Fruit fly (Drosophila melanogaster): ENCODE data around the gene CG7099.

The CG7099 gene

DNA sequence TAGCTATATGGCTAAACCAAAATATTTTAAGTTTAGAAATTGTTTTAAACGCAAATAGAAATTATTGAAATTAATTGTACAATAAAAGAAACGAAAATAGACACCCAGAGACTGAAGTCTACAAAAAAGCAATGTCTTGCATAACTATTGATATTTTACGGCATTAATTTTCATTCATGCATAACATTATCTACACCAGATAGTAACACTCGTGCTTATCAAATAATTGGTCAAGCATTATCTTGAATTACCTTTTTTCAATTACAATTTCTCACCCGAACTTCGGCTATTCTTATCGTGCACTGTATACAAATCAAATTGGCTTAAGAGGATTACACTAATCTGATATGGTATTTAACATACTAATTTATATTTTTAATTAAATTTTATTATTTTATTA lies 11.3 kb upstream of the CG7099 start:
- TF ChIP-seq CG12605 (GFP tag; IDR thresholded peaks at IDR 0.05) (no peak), CG4496 (GFP tag; IDR thresholded peaks at IDR 0.05) (no peak), CG8301 (tag; optimal IDR thresholded peaks at IDR 0.05) (no peak), CG10348 (GFP tag; IDR thresholded peaks at IDR 0.05) (no peak), CG9948 (tag; optimal IDR thresholded peaks at IDR 0.05) (no peak), rn (GFP tag; IDR thresholded peaks at IDR 0.05) (no peak), EcR (GFP tag; optimal IDR thresholded peaks at IDR 0.05) (no peak), CG8159 (tag; optimal IDR thresholded peaks at IDR 0.05) (no peak), CG17806 (tag; optimal IDR thresholded peaks at IDR 0.05) (no peak), Pif1B (GFP tag; optimal IDR thresholded peaks at IDR 0.05) (no peak), CG13204 (GFP tag; optimal IDR thresholded peaks at IDR 0.05) (no peak), gl (tag; optimal IDR thresholded peaks at IDR 0.05) (no peak), CG32121 (GFP tag; IDR thresholded peaks at IDR 0.05) (no peak), fd96Ca (GFP tag; IDR thresholded peaks at IDR 0.05) (no peak), CG14655 (GFP tag; optimal IDR thresholded peaks at IDR 0.05) (no peak), Snoo (tag; optimal IDR thresholded peaks at IDR 0.05) (no peak), Pif1A (GFP tag; optimal IDR thresholded peaks at IDR 0.05) (no peak), Ets98B (GFP tag; IDR thresholded peaks at IDR 0.05) (no peak), D1 (tag; optimal IDR thresholded peaks at IDR 0.05) (no peak), CG15710 (tag; optimal IDR thresholded peaks at IDR 0.05) (no peak)

DNA sequence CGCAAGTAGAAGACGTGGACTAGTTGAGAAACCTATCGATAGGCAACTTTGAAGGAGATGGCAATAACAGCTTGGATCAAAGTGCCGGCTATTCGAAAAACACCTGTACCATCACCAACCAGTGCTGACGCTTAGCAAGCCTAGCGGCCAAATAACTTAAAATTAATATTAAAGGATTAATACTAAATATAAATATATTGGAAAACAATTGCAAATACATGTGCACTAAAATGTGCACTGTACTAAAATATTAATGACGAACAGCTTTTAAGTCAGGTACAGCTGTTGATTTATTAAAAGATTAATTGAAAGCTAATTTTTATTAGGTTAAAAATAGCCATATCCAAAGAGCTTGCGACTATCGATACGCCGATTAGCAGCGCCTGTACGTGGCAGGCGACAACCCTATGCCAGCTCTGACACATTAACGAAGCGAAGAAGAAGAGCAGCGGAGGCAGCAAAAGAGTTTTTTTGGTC lies 8.8 kb upstream of the CG7099 start, which contains the start of the genes CG9302 and beta'COP:
Gene CG9302 (minus strand): TSS at position 51 of the 477 bp plus-strand sequence.
Gene beta'COP (plus strand): TSS at position 415 of the 477 bp plus-strand sequence.
- TF ChIP-seq CG10348 (GFP tag; IDR thresholded peaks at IDR 0.05): 0 out of 2 replicates have a peak, but pooled peaks have one; percentile 22
- TF ChIP-seq fd96Ca (GFP tag; IDR thresholded peaks at IDR 0.05): 0 out of 3 replicates have a peak, but pooled peaks have one; percentile 43
- TF ChIP-seq EcR (GFP tag; optimal IDR thresholded peaks at IDR 0.05): no peak
- TF ChIP-seq CG8159 (tag; optimal IDR thresholded peaks at IDR 0.05): no peak
- TF ChIP-seq CG4496 (GFP tag; IDR thresholded peaks at IDR 0.05): no peak
- TF ChIP-seq CG17806 (tag; optimal IDR thresholded peaks at IDR 0.05): peak; percentile 38
- peak; percentile 58 for TF ChIP-seq CG9948 (tag; optimal IDR thresholded peaks at IDR 0.05)
- TF ChIP-seq Snoo (tag; optimal IDR thresholded peaks at IDR 0.05): peak; percentile 57
- TF ChIP-seq Ets98B (GFP tag; IDR thresholded peaks at IDR 0.05): peak; percentile 34; the same call in 1 of the 2 replicates
- no peak for TF ChIP-seq D1 (tag; optimal IDR thresholded peaks at IDR 0.05)
- TF ChIP-seq CG15710 (tag; optimal IDR thresholded peaks at IDR 0.05): peak; percentile 86
- no peak for TF ChIP-seq CG34367 (tag; optimal IDR thresholded peaks at IDR 0.05)
- no peak for TF ChIP-seq CG12605 (GFP tag; IDR thresholded peaks at IDR 0.05)
- peak; percentile 36; the same call in 1 of the 2 replicates for TF ChIP-seq CG32121 (GFP tag; IDR thresholded peaks at IDR 0.05)
- TF ChIP-seq Pif1A (GFP tag; optimal IDR thresholded peaks at IDR 0.05): no peak
- TF ChIP-seq CG13204 (GFP tag; optimal IDR thresholded peaks at IDR 0.05): no peak

DNA sequence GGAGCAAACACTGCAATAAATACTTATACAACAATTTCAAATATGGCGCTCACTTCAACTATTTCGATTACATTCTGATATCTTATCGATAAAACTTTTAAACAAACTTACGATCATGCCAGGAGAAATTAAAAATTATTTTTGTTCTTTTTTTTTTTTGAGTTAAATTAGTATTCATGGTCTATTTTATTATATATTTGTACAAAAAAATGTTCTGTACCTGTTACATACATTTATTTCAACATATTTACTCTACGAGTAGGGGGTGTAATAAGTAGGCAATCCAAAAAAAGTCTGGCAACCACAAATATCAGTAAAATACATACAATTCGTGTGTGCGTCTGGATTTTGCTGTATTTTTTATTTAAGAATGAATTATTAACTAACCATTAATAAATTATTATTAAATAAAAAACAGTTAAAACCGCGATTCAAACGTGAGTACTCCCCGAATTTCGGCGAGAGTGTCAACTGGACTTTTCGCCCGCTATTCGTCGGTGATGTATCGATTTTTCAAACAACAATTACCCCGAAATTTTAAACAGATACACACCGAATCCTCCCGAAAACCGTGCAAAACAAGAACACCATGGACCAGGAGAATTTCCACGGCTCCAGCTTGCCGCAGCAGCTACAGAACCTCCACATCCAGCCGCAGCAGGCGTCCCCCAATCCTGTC lies 4.9 kb upstream of the CG7099 start, which contains the start of gene loqs:
Gene loqs (plus strand): TSS at position 302 of the 679 bp plus-strand sequence.
- no peak for TF ChIP-seq CG8301 (tag; optimal IDR thresholded peaks at IDR 0.05)

DNA sequence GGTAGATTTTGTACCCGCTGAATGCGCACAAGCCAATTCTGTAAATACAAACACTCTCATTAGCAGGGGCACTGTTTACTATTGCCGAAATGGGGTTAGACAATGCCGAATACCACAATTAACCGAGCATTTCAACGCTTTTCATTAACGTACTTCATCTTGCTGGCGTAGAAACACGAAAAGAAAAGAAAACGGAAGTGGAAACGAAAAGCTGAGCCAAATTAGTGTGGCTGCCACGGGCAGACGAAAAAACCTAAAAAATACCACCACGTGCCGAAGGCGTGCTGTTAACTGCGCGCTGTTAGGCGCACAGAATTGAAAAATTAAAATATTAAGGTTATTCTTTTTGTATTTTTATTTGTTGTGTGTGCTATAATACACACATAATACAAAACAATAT lies 7.5 kb downstream of the CG7099 start, which contains the start of gene RpL24:
Gene RpL24 (minus strand): TSS at position 229 of the 400 bp plus-strand sequence.
- no peak for TF ChIP-seq D1 (tag; optimal IDR thresholded peaks at IDR 0.05)
- peak; percentile 59 for TF ChIP-seq CG8301 (tag; optimal IDR thresholded peaks at IDR 0.05)
- peak; percentile 62; the same call in 1 of the 2 replicates for TF ChIP-seq rn (GFP tag; IDR thresholded peaks at IDR 0.05)
- TF ChIP-seq CG4496 (GFP tag; IDR thresholded peaks at IDR 0.05): peak; percentile 92
- peak; percentile 82 for TF ChIP-seq CG34367 (tag; optimal IDR thresholded peaks at IDR 0.05)
- TF ChIP-seq CG14655 (GFP tag; optimal IDR thresholded peaks at IDR 0.05): no peak
- peak; percentile 95 for TF ChIP-seq Snoo (tag; optimal IDR thresholded peaks at IDR 0.05)
- peak; percentile 8 for TF ChIP-seq CG9948 (tag; optimal IDR thresholded peaks at IDR 0.05)
- TF ChIP-seq EcR (GFP tag; optimal IDR thresholded peaks at IDR 0.05): no peak
- TF ChIP-seq Pif1B (GFP tag; optimal IDR thresholded peaks at IDR 0.05): peak; percentile 84
- peak; percentile 81 for TF ChIP-seq CG12605 (GFP tag; IDR thresholded peaks at IDR 0.05)
- TF ChIP-seq CG13204 (GFP tag; optimal IDR thresholded peaks at IDR 0.05): no peak
- TF ChIP-seq CG10348 (GFP tag; IDR thresholded peaks at IDR 0.05): no peak
- peak; percentile 62; the same call in 1 of the 2 replicates for TF ChIP-seq CG32121 (GFP tag; IDR thresholded peaks at IDR 0.05)
- peak; percentile 70 for TF ChIP-seq CG15710 (tag; optimal IDR thresholded peaks at IDR 0.05)
- TF ChIP-seq Pif1A (GFP tag; optimal IDR thresholded peaks at IDR 0.05): peak; percentile 89
- peak; percentile 63; the same call in 1 of the 3 replicates for TF ChIP-seq fd96Ca (GFP tag; IDR thresholded peaks at IDR 0.05)
- TF ChIP-seq gl (tag; optimal IDR thresholded peaks at IDR 0.05): peak; percentile 80
- peak; percentile 66 for TF ChIP-seq CG8159 (tag; optimal IDR thresholded peaks at IDR 0.05)
- TF ChIP-seq CG17806 (tag; optimal IDR thresholded peaks at IDR 0.05): peak; percentile 25
- TF ChIP-seq Ets98B (GFP tag; IDR thresholded peaks at IDR 0.05): peak; percentile 80

DNA sequence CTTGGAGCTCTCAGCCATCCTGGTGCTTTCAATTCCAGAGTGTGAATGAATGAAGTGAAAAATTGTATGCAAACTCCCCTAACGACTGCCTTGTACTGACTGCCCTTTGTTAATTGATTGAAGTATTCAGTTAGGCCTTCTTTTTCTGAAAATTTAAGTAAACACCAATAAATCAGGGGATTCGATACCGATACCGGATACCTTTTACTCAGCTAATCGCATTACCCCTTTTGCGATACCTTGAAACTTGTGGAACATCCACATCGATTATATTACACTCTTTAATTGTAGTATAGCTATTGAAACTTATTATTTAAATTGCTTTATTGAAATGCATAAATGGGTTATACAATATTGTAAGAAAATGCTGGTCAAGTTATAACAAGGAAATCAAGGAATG lies 8.7 kb downstream of the CG7099 start, which contains the start of gene CG16957:
Gene CG16957 (minus strand): TSS at position 101 of the 400 bp plus-strand sequence.
- TF ChIP-seq CG4496 (GFP tag; IDR thresholded peaks at IDR 0.05): no peak
- TF ChIP-seq CG10348 (GFP tag; IDR thresholded peaks at IDR 0.05): no peak
- TF ChIP-seq CG32121 (GFP tag; IDR thresholded peaks at IDR 0.05): no peak

DNA sequence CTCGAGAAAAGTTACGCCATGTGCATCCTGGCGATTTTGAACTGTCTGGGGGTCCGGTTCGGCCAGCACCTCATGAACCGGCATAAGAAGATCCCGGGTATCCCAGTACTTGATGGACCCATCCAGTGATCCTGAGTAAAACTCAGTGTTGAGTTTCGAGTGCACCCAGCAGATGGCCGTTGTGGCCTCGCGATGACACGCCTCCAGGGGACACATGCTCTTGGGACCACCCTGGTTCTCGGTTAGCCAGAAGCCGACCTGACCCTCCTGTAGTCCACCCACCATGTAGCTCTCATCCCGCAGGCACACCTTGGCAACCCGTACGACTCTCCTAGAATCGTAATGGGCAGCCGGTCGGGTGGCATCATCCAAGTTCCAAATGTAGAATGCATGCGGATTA lies 10.0 kb downstream of the CG7099 start:
- no peak for TF ChIP-seq CG15710 (tag; optimal IDR thresholded peaks at IDR 0.05)
- no peak for TF ChIP-seq Pif1B (GFP tag; optimal IDR thresholded peaks at IDR 0.05)
- no peak for TF ChIP-seq CG8159 (tag; optimal IDR thresholded peaks at IDR 0.05)
- no peak for TF ChIP-seq CG4496 (GFP tag; IDR thresholded peaks at IDR 0.05)
- TF ChIP-seq CG10348 (GFP tag; IDR thresholded peaks at IDR 0.05): no peak
- no peak for TF ChIP-seq Pif1A (GFP tag; optimal IDR thresholded peaks at IDR 0.05)
- TF ChIP-seq fd96Ca (GFP tag; IDR thresholded peaks at IDR 0.05): no peak
- TF ChIP-seq gl (tag; optimal IDR thresholded peaks at IDR 0.05): no peak
- no peak for TF ChIP-seq CG17806 (tag; optimal IDR thresholded peaks at IDR 0.05)
- no peak for TF ChIP-seq Ets98B (GFP tag; IDR thresholded peaks at IDR 0.05)
- TF ChIP-seq rn (GFP tag; IDR thresholded peaks at IDR 0.05): no peak
- no peak for TF ChIP-seq CG34367 (tag; optimal IDR thresholded peaks at IDR 0.05)
- TF ChIP-seq EcR (GFP tag; optimal IDR thresholded peaks at IDR 0.05): no peak
- TF ChIP-seq CG8301 (tag; optimal IDR thresholded peaks at IDR 0.05): no peak
- no peak for TF ChIP-seq CG13204 (GFP tag; optimal IDR thresholded peaks at IDR 0.05)
- TF ChIP-seq D1 (tag; optimal IDR thresholded peaks at IDR 0.05): no peak
- TF ChIP-seq CG9948 (tag; optimal IDR thresholded peaks at IDR 0.05): no peak
- TF ChIP-seq CG12605 (GFP tag; IDR thresholded peaks at IDR 0.05): no peak
- TF ChIP-seq CG14655 (GFP tag; optimal IDR thresholded peaks at IDR 0.05): no peak
- no peak for TF ChIP-seq Snoo (tag; optimal IDR thresholded peaks at IDR 0.05)

Measured in whole organism, pupa.